Fruit fly (Drosophila melanogaster): ENCODE measurements around the gene Npc2c.

Npc2c gene

dm6 chr3R:10084179-10084647 lies 24.2 kb downstream of the Npc2c start (continued):
- TF ChIP-seq CG6163 (GFP tag; IDR thresholded peaks at IDR 0.05) (peak; percentile 52; the same call in 2 of the 3 replicates), Ets21C (GFP tag; optimal IDR thresholded peaks at IDR 0.05) (no peak), CG4318 (GFP tag; optimal IDR thresholded peaks at IDR 0.05) (no peak), CG3032 (tag; optimal IDR thresholded peaks at IDR 0.05) (peak; percentile 14), Hr39 (GFP tag; optimal IDR thresholded peaks at IDR 0.05) (no peak), svp (GFP tag) (no peak), Blimp-1 (GFP tag; optimal IDR thresholded peaks at IDR 0.05) (peak; percentile 30), vri (GFP tag; optimal IDR thresholded peaks at IDR 0.05) (peak; percentile 61), lz (GFP tag; optimal IDR thresholded peaks at IDR 0.05) (no peak), CG16779 (tag; optimal IDR thresholded peaks at IDR 0.05) (no peak), CG9139 (GFP tag; optimal IDR thresholded peaks at IDR 0.05) (no peak), Sox102F (GFP tag; optimal IDR thresholded peaks at IDR 0.05) (no peak), Eip78C (GFP tag) (no peak), Smox (GFP tag; optimal IDR thresholded peaks at IDR 0.05) (no peak), CG8319 (GFP tag; optimal IDR thresholded peaks at IDR 0.05) (no peak), achi (GFP tag; optimal IDR thresholded peaks at IDR 0.05) (no peak), CG15336 (GFP tag; IDR thresholded peaks at IDR 0.05) (no peak), cyc (GFP tag; optimal IDR thresholded peaks at IDR 0.05) (no peak), salr (GFP tag; optimal IDR thresholded peaks at IDR 0.05) (peak in 1 of 2 experiments; percentile 9)

- TF ChIP-seq CG32006 (GFP tag; optimal IDR thresholded peaks at IDR 0.05) (peak; percentile 32), CG4318 (GFP tag; optimal IDR thresholded peaks at IDR 0.05) (no peak), Eip93F (GFP tag; optimal IDR thresholded peaks at IDR 0.05) (no peak), fd85E (GFP tag; optimal IDR thresholded peaks at IDR 0.05) (no peak), Ets21C (GFP tag; optimal IDR thresholded peaks at IDR 0.05) (peak; percentile 88), fd59A (GFP tag; optimal IDR thresholded peaks at IDR 0.05) (peak; percentile 23), CG8632 (GFP tag; optimal IDR thresholded peaks at IDR 0.05) (peak; percentile 58), net (GFP tag; optimal IDR thresholded peaks at IDR 0.05) (peak; percentile 57), CG15336 (GFP tag; IDR thresholded peaks at IDR 0.05) (peak; percentile 53), pdm3 (GFP tag; optimal IDR thresholded peaks at IDR 0.05) (peak; percentile 67), dac (GFP tag; optimal IDR thresholded peaks at IDR 0.05) (peak; percentile 6), Sox15 (GFP tag; optimal IDR thresholded peaks at IDR 0.05) (peak; percentile 49), CG16779 (tag; optimal IDR thresholded peaks at IDR 0.05) (no peak), CG3032 (tag; optimal IDR thresholded peaks at IDR 0.05) (peak; percentile 52), Met (GFP tag; optimal IDR thresholded peaks at IDR 0.05) (peak; percentile 88), dsx (GFP tag; optimal IDR thresholded peaks at IDR 0.05; ENCODE audit: poor library complexity, severe bottlenecking) (no peak), Smox (GFP tag; optimal IDR thresholded peaks at IDR 0.05) (peak; percentile 86), cyc (GFP tag; optimal IDR thresholded peaks at IDR 0.05) (peak; percentile 85), CG1621 (tag; optimal IDR thresholded peaks at IDR 0.05) (peak; percentile 36), Gug (GFP tag; IDR thresholded peaks at IDR 0.05) (no peak), CG6808 (GFP tag; optimal IDR thresholded peaks at IDR 0.05) (peak; percentile 12), eg (GFP tag; IDR thresholded peaks at IDR 0.05) (peak; percentile 70), CG11762 (GFP tag; optimal IDR thresholded peaks at IDR 0.05; ENCODE audit: insufficient read depth) (no peak), CG34406 (GFP tag; optimal IDR thresholded peaks at IDR 0.05) (peak; percentile 67), salr (GFP tag; optimal IDR thresholded peaks at IDR 0.05) (peak; percentile 22 to 26), CG8119 (GFP tag; IDR thresholded peaks at IDR 0.05) (no peak), acj6 (GFP tag; optimal IDR thresholded peaks at IDR 0.05) (peak; percentile 63), ss (GFP tag; optimal IDR thresholded peaks at IDR 0.05) (no peak), CG6276 (GFP tag; optimal IDR thresholded peaks at IDR 0.05) (no peak), fkh (GFP tag; optimal IDR thresholded peaks at IDR 0.05) (peak; percentile 22), Hr38 (GFP tag; optimal IDR thresholded peaks at IDR 0.05) (no peak), Lpt (GFP tag; optimal IDR thresholded peaks at IDR 0.05) (no peak), Hr4 (GFP tag; optimal IDR thresholded peaks at IDR 0.05) (peak; percentile 11), vri (GFP tag; optimal IDR thresholded peaks at IDR 0.05) (peak; percentile 92), spab (GFP tag; optimal IDR thresholded peaks at IDR 0.05) (peak; percentile 13), Sox102F (GFP tag; optimal IDR thresholded peaks at IDR 0.05) (peak; percentile 81), esn (GFP tag; optimal IDR thresholded peaks at IDR 0.05) (peak; percentile 88), CG11294 (GFP tag; IDR thresholded peaks at IDR 0.05) (peak; percentile 35; the same call in 1 of the 2 replicates), CG7368 (GFP tag; optimal IDR thresholded peaks at IDR 0.05) (peak; percentile 34), CG10631 (GFP tag; optimal IDR thresholded peaks at IDR 0.05) (peak; percentile 46)
These were observed 24.9 kb downstream of the Npc2c start for dm6 chr3R:10084914-10085313.
